Fruit fly (Drosophila melanogaster) whole organism, larva: ENCODE data around the gene CG31139.

Experiments used
- noc ChIP-seq: fragments of 200-800 bp; sonication (Bioruptor generic); optimal IDR thresholded peaks from 3 replicates; lab custom pipeline; 2019; ENCODE audit warnings: missing biosample characterization, mild to moderate bottlenecking, missing genetic modification characterization, moderate library complexity

The CG31139 gene

dm6 chr3R:22748956-22749355 lies at the start of gene CG31139:
TSS of gene CG31139 (minus strand) at chr3R:22749056.
- TF ChIP-seq noc (tag; lab: Kevin White, UChicago), result no peak

dm6 chr3R:22793953-22794352 lies 45.1 kb upstream of the CG31139 start:
- no peak for TF ChIP-seq noc (tag; lab: Kevin White, UChicago)

- TF ChIP-seq noc (tag; lab: Kevin White, UChicago), result no peak
These were observed 40.2 kb upstream of the CG31139 start for dm6 chr3R:22789106-22789505.

dm6 chr3R:22784674-22785316 lies 35.9 kb upstream of the CG31139 start:
- no peak for TF ChIP-seq noc (tag; lab: Kevin White, UChicago)

dm6 chr3R:22781412-22781811 lies 32.6 kb upstream of the CG31139 start:
- TF ChIP-seq noc (tag; lab: Kevin White, UChicago), result peak; percentile 23

- TF ChIP-seq noc (tag; lab: Kevin White, UChicago), result no peak
These were observed 31.3 kb upstream of the CG31139 start for dm6 chr3R:22780135-22780534.

dm6 chr3R:22776457-22776856 lies 27.6 kb upstream of the CG31139 start:
- no peak for TF ChIP-seq noc (tag; lab: Kevin White, UChicago)

- no peak for TF ChIP-seq noc (tag; lab: Kevin White, UChicago)
These were observed 22.8 kb upstream of the CG31139 start, which contains the start of gene CG43095 for dm6 chr3R:22771670-22772069. TSS of gene CG43095 (minus strand) at chr3R:22771770.

dm6 chr3R:22770887-22771286 lies 22.0 kb upstream of the CG31139 start, which contains the start of gene CG43094:
TSS of gene CG43094 (minus strand) at chr3R:22770987.
- no peak for TF ChIP-seq noc (tag; lab: Kevin White, UChicago)

dm6 chr3R:22770207-22770606 lies 21.4 kb upstream of the CG31139 start, which contains the start of gene CG43093:
TSS of gene CG43093 (minus strand) at chr3R:22770307.
- no peak for TF ChIP-seq noc (tag; lab: Kevin White, UChicago)

- TF ChIP-seq noc (tag; lab: Kevin White, UChicago), result no peak
These were observed 20.7 kb upstream of the CG31139 start, which contains the start of gene CG43092 for dm6 chr3R:22769567-22769966. TSS of gene CG43092 (minus strand) at chr3R:22769667.

- no peak for TF ChIP-seq noc (tag; lab: Kevin White, UChicago)
These were observed 19.8 kb upstream of the CG31139 start, which contains the start of gene CG43091 for dm6 chr3R:22768633-22769032. TSS of gene CG43091 (minus strand) at chr3R:22768733.

- TF ChIP-seq noc (tag; lab: Kevin White, UChicago), result no peak
These were observed 18.7 kb upstream of the CG31139 start, which contains the start of gene CG13841 for dm6 chr3R:22767599-22767998. TSS of gene CG13841 (minus strand) at chr3R:22767699.

dm6 chr3R:22766072-22766471 lies 17.2 kb upstream of the CG31139 start, which contains the start of gene Nepl15:
TSS of gene Nepl15 (minus strand) at chr3R:22766172.
- no peak for TF ChIP-seq noc (tag; lab: Kevin White, UChicago)

- no peak for TF ChIP-seq noc (tag; lab: Kevin White, UChicago)
These were observed 14.7 kb upstream of the CG31139 start, which contains the start of gene Nepl14 for dm6 chr3R:22763587-22763986. TSS of gene Nepl14 (minus strand) at chr3R:22763711.

dm6 chr3R:22760988-22761387 lies 12.1 kb upstream of the CG31139 start, which contains the start of gene Nepl13:
TSS of gene Nepl13 (minus strand) at chr3R:22761076.
- no peak for TF ChIP-seq noc (tag; lab: Kevin White, UChicago)

dm6 chr3R:22757117-22757516 lies 8.3 kb upstream of the CG31139 start:
- no peak for TF ChIP-seq noc (tag; lab: Kevin White, UChicago)
